Fruit fly (Drosophila melanogaster) whole organism, embryonic: ENCODE results near the gene CrzR.

ENCODE experiments used
- Bgb ChIP-seq: fragments of 200-800 bp; sonication (Bioruptor generic); IDR thresholded peaks from 2 replicates; pipeline ENCODE4 v1.3.6; 2022; ENCODE audit warnings: missing biosample characterization, missing genetic modification characterization; ENCODE audit not compliant: partially characterized antibody
- CG10267 ChIP-seq: fragments of 200-800 bp; sonication (Bioruptor generic); optimal IDR thresholded peaks from 2 replicates; lab custom pipeline; 2018; ENCODE audit warnings: missing biosample characterization, mild to moderate bottlenecking, missing genetic modification characterization, moderate library complexity
- CG10366 ChIP-seq: fragments of 200-800 bp; sonication (Bioruptor generic); IDR thresholded peaks from 2 replicates; pipeline ENCODE4 v1.3.6; 2022; ENCODE audit warnings: missing biosample characterization, missing genetic modification characterization
- CG11504 ChIP-seq: fragments of 200-800 bp; sonication (Bioruptor generic); optimal IDR thresholded peaks from 3 replicates; lab custom pipeline; 2019; ENCODE audit warnings: missing biosample characterization, mild to moderate bottlenecking, missing genetic modification characterization, moderate library complexity
- CG11695 ChIP-seq: fragments of 200-800 bp; sonication (Bioruptor generic); IDR thresholded peaks from 3 replicates; pipeline ENCODE4 v1.3.6; 2022; ENCODE audit warnings: missing biosample characterization, missing genetic modification characterization
- CG13287 ChIP-seq: fragments of 200-800 bp; sonication (Bioruptor generic); IDR thresholded peaks from 2 replicates; pipeline ENCODE4 v1.3.6; 2022; ENCODE audit warnings: missing biosample characterization, missing genetic modification characterization; ENCODE audit not compliant: partially characterized antibody
- CG15696 ChIP-seq: fragments of 200-800 bp; sonication (Bioruptor generic); optimal IDR thresholded peaks from 2 replicates; lab custom pipeline; 2019; ENCODE audit warnings: missing biosample characterization, mild to moderate bottlenecking, missing genetic modification characterization, moderate library complexity
- CG2712 ChIP-seq: fragments of 200-800 bp; optimal IDR thresholded peaks from 3 replicates; lab custom pipeline; 2019; ENCODE audit warnings: missing biosample characterization, mild to moderate bottlenecking, missing genetic modification characterization, moderate library complexity
- CG32767 ChIP-seq: fragments of 200-800 bp; sonication (Bioruptor generic); IDR thresholded peaks from 2 replicates; pipeline ENCODE4 v1.3.6; 2022; ENCODE audit warnings: missing biosample characterization, missing genetic modification characterization
- CG33557 ChIP-seq: fragments of 200-800 bp; sonication (Bioruptor generic); optimal IDR thresholded peaks from 2 replicates; lab custom pipeline; 2019; ENCODE audit warnings: missing biosample characterization, mild to moderate bottlenecking, missing genetic modification characterization, moderate library complexity
- CG34224 ChIP-seq: fragments of 200-800 bp; sonication (Bioruptor generic); IDR thresholded peaks from 3 replicates; pipeline ENCODE4 v1.3.6; 2022; ENCODE audit warnings: missing biosample characterization, missing genetic modification characterization; ENCODE audit not compliant: partially characterized antibody
- CG4424 ChIP-seq: fragments of 200-800 bp; sonication (Bioruptor generic); optimal IDR thresholded peaks from 3 replicates; lab custom pipeline; 2016; ENCODE audit warnings: missing biosample characterization, missing genetic modification characterization
- CG6272 ChIP-seq: fragments of 200-800 bp; sonication (Bioruptor generic); IDR thresholded peaks from 2 replicates; pipeline ENCODE4 v1.3.6; 2022; ENCODE audit warnings: missing biosample characterization, missing genetic modification characterization
- CG6689 ChIP-seq: fragments of 200-800 bp; sonication (Bioruptor generic); IDR thresholded peaks from 2 replicates; pipeline ENCODE4 v1.3.6; 2022; ENCODE audit warnings: missing biosample characterization, missing genetic modification characterization
- CG7372 ChIP-seq: fragments of 200-800 bp; sonication (Bioruptor generic); IDR thresholded peaks from 2 replicates; pipeline ENCODE4 v1.3.6; 2022; ENCODE audit warnings: missing biosample characterization, missing genetic modification characterization
- Camta ChIP-seq: fragments of 200-800 bp; sonication (Bioruptor generic); optimal IDR thresholded peaks from 2 replicates; lab custom pipeline; 2016; ENCODE audit warnings: missing biosample characterization, missing genetic modification characterization
- Dll ChIP-seq: fragments of 200-800 bp; sonication (Bioruptor generic); IDR thresholded peaks from 4 replicates; pipeline ENCODE4 v1.3.6; 2022; ENCODE audit warnings: missing biosample characterization, missing genetic modification characterization; ENCODE audit not compliant: partially characterized antibody
- Doc3 ChIP-seq: fragments of 200-800 bp; sonication (Bioruptor generic); IDR thresholded peaks from 3 replicates; pipeline ENCODE4 v1.3.6; 2022; ENCODE audit warnings: missing biosample characterization, missing genetic modification characterization; ENCODE audit not compliant: partially characterized antibody
- Dp ChIP-seq: fragments of 200-800 bp; sonication (Bioruptor generic); optimal IDR thresholded peaks from 2 replicates; lab custom pipeline; 2018; ENCODE audit warnings: missing biosample characterization, mild to moderate bottlenecking, missing genetic modification characterization, moderate library complexity
- Ets65A ChIP-seq: fragments of 200-800 bp; sonication (Bioruptor generic); peaks from one replicate; lab custom pipeline; 2016; ENCODE audit warnings: missing biosample characterization, missing genetic modification characterization
- Ets97D ChIP-seq: fragments of 200-800 bp; sonication (Bioruptor generic); optimal IDR thresholded peaks from 3 replicates; lab custom pipeline; 2016; ENCODE audit warnings: missing biosample characterization, missing genetic modification characterization
- HLH4C ChIP-seq: fragments of 200-800 bp; sonication (Bioruptor generic); IDR thresholded peaks from 3 replicates; pipeline ENCODE4 v1.3.6; 2022; ENCODE audit warnings: missing biosample characterization, missing genetic modification characterization; ENCODE audit not compliant: partially characterized antibody
- HmgZ ChIP-seq: fragments of 200-800 bp; sonication (Bioruptor generic); optimal IDR thresholded peaks from 2 replicates; lab custom pipeline; 2018; ENCODE audit warnings: missing biosample characterization, mild to moderate bottlenecking, missing genetic modification characterization
- Hr51 ChIP-seq, 2 experiments: fragments of 200-800 bp; sonication (Bioruptor generic); optimal IDR thresholded peaks; 2 replicates in 1 of 2; 3 replicates in 1 of 2; lab custom pipeline; 2016 to 2018; ENCODE audit warnings: missing biosample characterization in 2 of 2, missing genetic modification characterization in 2 of 2, mild to moderate bottlenecking in 1 of 2, moderate library complexity in 1 of 2
- Lhr ChIP-seq: fragments of 200-800 bp; sonication (Bioruptor generic); optimal IDR thresholded peaks from 3 replicates; lab custom pipeline; 2017; ENCODE audit warnings: mild to moderate bottlenecking, missing biosample characterization, missing genetic modification reagents, missing genetic modification characterization
- Mrtf ChIP-seq: fragments of 200-800 bp; sonication (Bioruptor generic); IDR thresholded peaks from 3 replicates; pipeline ENCODE4 v1.3.6; 2022; ENCODE audit warnings: missing biosample characterization, missing genetic modification characterization
- NK7.1 ChIP-seq: fragments of 200-800 bp; sonication (Bioruptor generic); optimal IDR thresholded peaks from 3 replicates; lab custom pipeline; 2016; ENCODE audit warnings: missing biosample characterization, missing genetic modification characterization
- Spps ChIP-seq: fragments of 200-800 bp; sonication (Bioruptor generic); optimal IDR thresholded peaks from 2 replicates; lab custom pipeline; 2018; ENCODE audit warnings: missing biosample characterization, mild to moderate bottlenecking, missing genetic modification characterization
- Sry-δ ChIP-seq: fragments of 200-800 bp; sonication (Bioruptor generic); optimal IDR thresholded peaks from 2 replicates; lab custom pipeline; 2016; ENCODE audit warnings: missing biosample characterization, missing genetic modification characterization
- ash1 ChIP-seq: fragments of 200-800 bp; sonication (Bioruptor generic); optimal IDR thresholded peaks from 2 replicates; lab custom pipeline; 2018; ENCODE audit warnings: missing biosample characterization, mild to moderate bottlenecking, missing genetic modification characterization
- ato ChIP-seq: fragments of 200-800 bp; sonication (Bioruptor generic); IDR thresholded peaks from 2 replicates; pipeline ENCODE4 v1.3.6; 2022; ENCODE audit warnings: missing biosample characterization, missing genetic modification characterization; ENCODE audit not compliant: partially characterized antibody
- bab2 ChIP-seq: fragments of 200-800 bp; sonication (Bioruptor generic); optimal IDR thresholded peaks from 2 replicates; lab custom pipeline; 2016; ENCODE audit warnings: missing biosample characterization, missing genetic modification characterization
- bcd ChIP-seq: fragments of 200-800 bp; sonication (Bioruptor generic); optimal IDR thresholded peaks from 2 replicates; lab custom pipeline; 2017; ENCODE audit warnings: missing biosample characterization, mild to moderate bottlenecking, missing genetic modification characterization
- bsh ChIP-seq, 2 experiments: fragments of 200-800 bp; sonication (Bioruptor generic); optimal IDR thresholded peaks; 2 replicates each; lab custom pipeline; 2017 to 2018; ENCODE audit warnings: mild to moderate bottlenecking in 2 of 2, missing biosample characterization in 2 of 2, missing genetic modification characterization in 2 of 2, moderate library complexity in 1 of 2
- cato ChIP-seq: fragments of 200-800 bp; sonication (Bioruptor generic); optimal IDR thresholded peaks from 2 replicates; lab custom pipeline; 2016; ENCODE audit warnings: missing biosample characterization, missing genetic modification characterization, borderline replicate concordance
- dm ChIP-seq: fragments of 200-800 bp; sonication (Bioruptor generic); optimal IDR thresholded peaks from 3 replicates; lab custom pipeline; 2016; ENCODE audit warnings: missing biosample characterization, missing genetic modification characterization
- dpn ChIP-seq, 2 experiments: fragments of 200-800 bp; sonication (Bioruptor generic); optimal IDR thresholded peaks; 3 replicates each; lab custom pipeline; 2016; ENCODE audit warnings: missing biosample characterization in 2 of 2, missing genetic modification characterization in 2 of 2
- hb ChIP-seq: fragments of 200-800 bp; sonication (Bioruptor generic); IDR thresholded peaks from 3 replicates; pipeline ENCODE4 v1.3.6; 2022; ENCODE audit warnings: missing biosample characterization, missing genetic modification characterization; ENCODE audit not compliant: partially characterized antibody
- hkb ChIP-seq, 2 experiments: fragments of 200-800 bp in 1 of 2; fragments of >200 bp in 1 of 2; sonication (Bioruptor generic) in 1 of 2; IDR thresholded peaks in 1 of 2; optimal IDR thresholded peaks in 1 of 2; 2 replicates each; pipeline versions ENCODE4 v1.3.6 to Lab custom; 2017 to 2022; ENCODE audit warnings: missing biosample characterization in 1 of 2, missing genetic modification characterization in 1 of 2
- kay ChIP-seq: fragments of 200-800 bp; sonication (Bioruptor generic); optimal IDR thresholded peaks from 2 replicates; lab custom pipeline; 2016; ENCODE audit warnings: missing biosample characterization, missing genetic modification characterization
- pho ChIP-seq: fragments of 200-800 bp; sonication (Bioruptor generic); optimal IDR thresholded peaks from 2 replicates; lab custom pipeline; 2016; ENCODE audit warnings: missing biosample characterization, missing genetic modification characterization
- pzg ChIP-seq: fragments of 200-800 bp; sonication (Bioruptor generic); optimal IDR thresholded peaks from 3 replicates; lab custom pipeline; 2018; ENCODE audit warnings: missing biosample characterization, mild to moderate bottlenecking, missing genetic modification characterization, moderate library complexity
- sd ChIP-seq: fragments of 200-800 bp; sonication (Bioruptor generic); optimal IDR thresholded peaks from 3 replicates; lab custom pipeline; 2018; ENCODE audit warnings: missing biosample characterization, mild to moderate bottlenecking, missing genetic modification characterization, moderate library complexity
- slbo ChIP-seq: fragments of 200-800 bp; sonication (Bioruptor generic); IDR thresholded peaks from 2 replicates; pipeline ENCODE4 v1.3.6; 2022; ENCODE audit warnings: missing biosample characterization, missing genetic modification characterization
- sob ChIP-seq: fragments of 200-800 bp; sonication (Bioruptor generic); IDR thresholded peaks from 2 replicates; pipeline ENCODE4 v1.3.6; 2022; ENCODE audit warnings: missing biosample characterization, missing genetic modification characterization
- sqz ChIP-seq: fragments of 200-800 bp; sonication (Bioruptor generic); optimal IDR thresholded peaks from 3 replicates; lab custom pipeline; 2018; ENCODE audit warnings: missing biosample characterization, mild to moderate bottlenecking, missing genetic modification characterization
- tap ChIP-seq: fragments of 200-800 bp; optimal IDR thresholded peaks from 3 replicates; lab custom pipeline; 2019; ENCODE audit warnings: missing biosample characterization, mild to moderate bottlenecking, missing genetic modification characterization, moderate library complexity
- tio ChIP-seq: fragments of 200-800 bp; sonication (Bioruptor generic); optimal IDR thresholded peaks from 2 replicates; lab custom pipeline; 2017; ENCODE audit warnings: missing biosample characterization, missing genetic modification characterization, inconsistent platforms
- zfh2 ChIP-seq: fragments of 200-800 bp; sonication (Bioruptor generic); optimal IDR thresholded peaks from 2 replicates; lab custom pipeline; 2016; ENCODE audit warnings: missing biosample characterization, missing genetic modification characterization

The CrzR gene

dm6 chr3L:12336339-12336738 lies 15.0 kb downstream of the CrzR start, which contains the start of gene CG10418 (continued):
- TF ChIP-seq CG10366 (GFP tag; lab: Robert Waterston, UW) (peak; percentile 20; the same call in 1 of the 2 replicates), NK7.1 (GFP tag; lab: Kevin White, UChicago) (no peak), Sry-δ (GFP tag; lab: Kevin White, UChicago) (peak; percentile 86), sqz (GFP tag; lab: Kevin White, UChicago) (peak; percentile 67), Hr51 (GFP tag; optimal IDR thresholded peaks at IDR 0.05; lab: Kevin White, UChicago) (peak; percentile 24 to 29), hb (GFP tag; lab: Robert Waterston, UW) (no peak), HLH4C (GFP tag; lab: Robert Waterston, UW) (peak; percentile 61; the same call in 2 of the 3 replicates), HmgZ (tag; lab: Kevin White, UChicago) (peak; percentile 19), Spps (tag; lab: Kevin White, UChicago) (no peak), Dll (GFP tag; lab: Robert Waterston, UW) (peak; percentile 93), kay (no peak), CG13287 (GFP tag; lab: Robert Waterston, UW) (peak; percentile 84), CG2712 (tag; lab: Kevin White, UChicago) (peak; percentile 67), CG15696 (tag; lab: Kevin White, UChicago) (peak; percentile 48), Bgb (GFP tag; lab: Robert Waterston, UW) (peak; percentile 63), Ets97D (peak; percentile 69), CG6272 (GFP tag; lab: Robert Waterston, UW) (peak; percentile 59), dpn (GFP tag; optimal IDR thresholded peaks at IDR 0.05; lab: Kevin White, UChicago) (peak; percentile 37 to 61), Doc3 (GFP tag; lab: Robert Waterston, UW) (peak; percentile 78), bsh (GFP tag; optimal IDR thresholded peaks at IDR 0.05; lab: Kevin White, UChicago) (peak in 1 of 2 experiments; percentile 27), CG11504 (tag; lab: Kevin White, UChicago) (peak; percentile 60), CG32767 (no peak), bab2 (GFP tag; lab: Kevin White, UChicago) (peak; percentile 30), zfh2 (GFP tag; lab: Kevin White, UChicago) (peak; percentile 14), dm (GFP tag; lab: Kevin White, UChicago) (peak; percentile 51), Lhr (peak; percentile 90), CG7372 (GFP tag; lab: Robert Waterston, UW) (0 out of 2 replicates have a peak, but pooled peaks have one; percentile 16), CG10267 (tag; lab: Kevin White, UChicago) (peak; percentile 59), Dp (peak; percentile 93), Camta (GFP tag; lab: Kevin White, UChicago) (no peak), Mrtf (GFP tag; lab: Robert Waterston, UW) (no peak), pzg (GFP tag; lab: Kevin White, UChicago) (peak; percentile 77), tap (tag; lab: Kevin White, UChicago) (no peak), CG6689 (GFP tag; lab: Robert Waterston, UW) (no peak), bcd (GFP tag; lab: Kevin White, UChicago) (peak; percentile 21), slbo (GFP tag; lab: Robert Waterston, UW) (peak; percentile 73), CG33557 (peak; percentile 7), CG11695 (no peak), ato (GFP tag; lab: Robert Waterston, UW) (0 out of 2 replicates have a peak, but pooled peaks have one; percentile 38), sd (tag; lab: Kevin White, UChicago) (no peak), CG34224 (peak; percentile 77), ash1 (no peak), pho (GFP tag; lab: Kevin White, UChicago) (peak; percentile 32), cato (GFP tag; lab: Kevin White, UChicago) (peak; percentile 18), CG4424 (peak; percentile 49), hkb (optimal IDR thresholded peaks at IDR 0.05; lab: Kevin White, UChicago) (peak; percentile 69), hkb (GFP tag; IDR thresholded peaks at IDR 0.05; lab: Robert Waterston, UW) (0 out of 2 replicates have a peak, but pooled peaks have one; percentile 16), Ets65A (GFP tag; lab: Kevin White, UChicago) (peak; percentile 96), sob (GFP tag; lab: Robert Waterston, UW) (peak; percentile 9; the same call in 1 of the 2 replicates), tio (GFP tag; lab: Kevin White, UChicago) (peak; percentile 30)
